Fruit fly (Drosophila melanogaster) whole organism, adult: ENCODE results near the gene Klp10A.
A peak's percentile ranks its signal among the peaks of the same experiment; 100 is the strongest.

ENCODE experiments used
- CG14711 ChIP-seq: fragments of 200-800 bp; sonication (Bioruptor generic); optimal IDR thresholded peaks from 2 replicates; lab custom pipeline; 2018; ENCODE audit warnings: missing biosample characterization, mild to moderate bottlenecking, missing genetic modification characterization, moderate library complexity
- CG1620 ChIP-seq: fragments of 200-800 bp; sonication (Bioruptor generic); optimal IDR thresholded peaks from 2 replicates; lab custom pipeline; 2016; ENCODE audit warnings: missing biosample characterization, missing genetic modification characterization
- CG7101 ChIP-seq: fragments of 200-800 bp; sonication (Bioruptor generic); optimal IDR thresholded peaks from 2 replicates; lab custom pipeline; 2018; ENCODE audit warnings: missing biosample characterization, mild to moderate bottlenecking, missing genetic modification characterization, moderate library complexity
- Crg-1 ChIP-seq: fragments of 200-800 bp; sonication (Bioruptor generic); optimal IDR thresholded peaks from 2 replicates; lab custom pipeline; 2016; ENCODE audit warnings: missing biosample characterization, missing genetic modification characterization
- Hr96 ChIP-seq: fragments of 200-800 bp; sonication (Bioruptor generic); optimal IDR thresholded peaks from 2 replicates; lab custom pipeline; 2016; ENCODE audit warnings: missing biosample characterization, missing genetic modification characterization
- Mnt ChIP-seq: fragments of 200-800 bp; sonication (Bioruptor generic); optimal IDR thresholded peaks from 2 replicates; lab custom pipeline; 2016; ENCODE audit warnings: missing biosample characterization, mild to moderate bottlenecking, missing genetic modification characterization
- cic ChIP-seq: fragments of 200-800 bp; sonication (Bioruptor generic); optimal IDR thresholded peaks from 2 replicates; lab custom pipeline; 2017; ENCODE audit warnings: missing biosample characterization, mild to moderate bottlenecking, missing genetic modification characterization, moderate library complexity
- cnc ChIP-seq, 2 experiments: fragments of >200 bp; optimal IDR thresholded peaks; 2 replicates each; lab custom pipeline; 2017
- kay ChIP-seq: fragments of 200-800 bp; sonication (Bioruptor generic); peaks from one replicate; lab custom pipeline; 2016; ENCODE audit warnings: missing biosample characterization, missing genetic modification characterization, borderline replicate concordance
- pad ChIP-seq: fragments of 200-800 bp; sonication (Bioruptor generic); optimal IDR thresholded peaks from 3 replicates; lab custom pipeline; 2017; ENCODE audit warnings: missing biosample characterization, missing genetic modification characterization, mild to moderate bottlenecking, moderate library complexity, missing genetic modification reagents
- tj ChIP-seq: fragments of 200-800 bp; sonication (Bioruptor generic); optimal IDR thresholded peaks from 3 replicates; lab custom pipeline; 2017; ENCODE audit warnings: missing biosample characterization, mild to moderate bottlenecking, missing genetic modification characterization, moderate library complexity
- toe ChIP-seq: fragments of 200-800 bp; sonication (Bioruptor generic); optimal IDR thresholded peaks from 2 replicates; lab custom pipeline; 2016; ENCODE audit warnings: missing biosample characterization, missing genetic modification characterization

DNA sequence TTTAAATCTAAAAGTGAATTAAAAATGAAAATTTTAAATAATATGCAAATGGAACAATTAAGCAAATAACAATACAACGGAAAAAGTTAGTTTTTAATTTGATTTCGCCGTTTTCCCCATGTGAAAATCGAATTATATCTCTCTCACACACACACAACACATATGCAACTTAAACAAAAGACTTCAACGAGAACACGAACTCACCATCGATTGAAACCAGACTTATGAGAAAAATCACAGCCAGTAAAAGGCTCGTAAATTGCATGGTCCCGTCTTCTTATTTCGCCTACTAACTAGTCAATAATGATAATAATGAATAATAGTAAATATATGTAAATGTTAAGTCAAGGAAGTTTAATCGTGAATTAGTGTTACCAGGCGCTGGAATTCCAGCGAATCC, 16.5 kb upstream of the Klp10A start:
- TF ChIP-seq cic, result no peak
- no peak for TF ChIP-seq CG7101 (tag; lab: Kevin White, UChicago)
- no peak for TF ChIP-seq tj (GFP tag; lab: Kevin White, UChicago)
- no peak for TF ChIP-seq CG1620 (GFP tag; lab: Kevin White, UChicago)
- no peak for TF ChIP-seq cnc (optimal IDR thresholded peaks at IDR 0.05; lab: Kevin White, UChicago)
- no peak for TF ChIP-seq Crg-1 (GFP tag; lab: Kevin White, UChicago)
- TF ChIP-seq pad (GFP tag; lab: Kevin White, UChicago), result no peak
- peak; percentile 49 for TF ChIP-seq kay (GFP tag; lab: Kevin White, UChicago)
- TF ChIP-seq Hr96 (GFP tag; lab: Kevin White, UChicago), result no peak
- no peak for TF ChIP-seq toe (GFP tag; lab: Kevin White, UChicago)
- no peak for TF ChIP-seq Mnt (GFP tag; lab: Kevin White, UChicago)
- no peak for TF ChIP-seq CG14711
